Fruit fly (Drosophila melanogaster) whole organism, larva: ENCODE results near the gene CG4424.

ENCODE experiments used
- noc ChIP-seq: fragments of 200-800 bp; sonication (Bioruptor generic); optimal IDR thresholded peaks from 3 replicates; lab custom pipeline; 2019; ENCODE audit warnings: missing biosample characterization, mild to moderate bottlenecking, missing genetic modification characterization, moderate library complexity

CG4424 gene

dm6 chr3R:20027841-20028240 is at the start of gene CG4424, which contains the start of gene CG4854:
Gene CG4424 (minus strand): TSS chr3R:20028040.
Gene CG4854 (plus strand): TSS chr3R:20028058.
- no peak for TF ChIP-seq noc (tag; lab: Kevin White, UChicago)

dm6 chr3R:20066435-20066834 is 38.6 kb upstream of the CG4424 start:
- no peak for TF ChIP-seq noc (tag; lab: Kevin White, UChicago)

DNA sequence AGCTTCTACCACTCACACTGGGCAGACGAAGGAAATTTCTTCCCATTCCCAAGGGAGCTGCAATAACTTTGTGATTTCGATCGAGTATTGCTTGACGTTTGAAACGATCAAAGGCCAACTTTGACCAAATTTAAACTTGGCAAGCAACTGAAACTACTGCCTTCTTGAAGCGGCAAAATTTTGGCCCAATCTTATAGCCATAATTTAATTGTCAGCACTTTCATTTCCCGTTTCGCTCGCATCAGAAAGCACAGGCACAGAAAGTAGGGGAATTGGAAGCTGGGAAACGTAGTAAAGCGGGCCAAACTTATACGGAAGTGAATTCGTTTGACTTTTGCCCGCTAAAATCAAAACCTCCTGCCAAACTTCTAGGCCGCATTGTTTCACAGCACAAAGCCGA is 31.8 kb upstream of the CG4424 start, which contains the start of gene CG4390:
Gene CG4390, minus strand, starts transcription at position 101 of the 400 bp plus-strand sequence.
- no peak for TF ChIP-seq noc (tag; lab: Kevin White, UChicago)

DNA sequence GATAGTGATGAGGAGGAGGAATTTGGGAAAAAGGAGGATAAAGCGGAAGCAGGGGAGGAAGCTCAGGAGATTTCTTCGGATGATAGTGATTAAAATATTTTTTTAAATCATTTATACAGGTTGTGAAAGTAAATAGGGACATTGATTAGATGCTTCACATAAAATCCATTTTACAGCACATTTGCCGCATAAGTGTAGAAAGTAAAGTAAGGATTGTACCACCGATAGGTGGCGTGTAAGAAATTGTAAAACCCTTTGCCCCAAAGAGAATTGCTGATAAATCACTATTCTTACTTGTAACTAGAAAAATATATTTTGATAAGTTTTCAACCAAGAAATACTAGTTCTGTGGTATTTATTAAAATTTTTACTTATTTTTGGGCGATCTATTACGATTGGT is 31.1 kb upstream of the CG4424 start:
- TF ChIP-seq noc (tag; lab: Kevin White, UChicago), result no peak

DNA sequence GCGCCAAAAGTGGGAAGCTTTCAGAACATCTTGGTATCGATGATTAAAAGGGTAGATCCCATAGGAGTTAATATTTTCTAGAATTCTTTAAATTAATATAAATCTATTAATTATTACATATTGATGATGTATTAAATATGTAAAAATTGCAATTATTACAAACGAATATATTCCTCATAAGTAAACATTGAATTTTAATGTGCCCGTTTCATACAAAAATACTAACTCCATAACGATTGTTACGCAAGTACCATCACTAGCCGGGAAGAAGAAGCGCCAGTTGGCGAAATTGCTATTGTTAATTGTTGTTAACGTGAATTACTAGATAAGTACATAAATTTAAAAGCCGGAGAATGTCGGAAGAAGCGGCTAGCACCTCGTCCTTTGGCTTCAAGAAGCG is 29.7 kb upstream of the CG4424 start, which contains the start of gene mdlc:
Gene mdlc, plus strand, starts transcription at position 248 of the 400 bp plus-strand sequence.
- TF ChIP-seq noc (tag; lab: Kevin White, UChicago), result no peak

DNA sequence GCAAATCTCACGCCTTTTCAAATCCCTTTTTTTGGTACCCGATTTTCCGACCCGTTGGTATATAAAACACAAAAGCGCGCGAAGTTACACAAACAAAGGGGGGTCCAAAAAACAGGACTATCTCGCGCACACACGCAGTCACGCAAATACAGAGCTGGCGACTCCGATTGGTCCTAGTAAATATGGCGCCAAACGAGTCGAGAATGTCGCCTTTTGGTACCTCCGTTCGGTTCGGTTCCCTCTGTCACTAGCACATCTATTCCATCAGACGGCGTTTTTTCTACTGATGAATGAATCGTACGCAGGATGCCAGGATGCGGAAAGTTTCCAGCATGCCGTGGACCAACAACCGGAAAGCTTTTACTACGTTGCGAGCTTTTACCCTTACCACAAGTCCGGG is 28.0 kb upstream of the CG4424 start, which contains the start of gene CG17193:
Gene CG17193, minus strand, starts transcription at position 289 of the 400 bp plus-strand sequence.
- TF ChIP-seq noc (tag; lab: Kevin White, UChicago), result no peak

dm6 chr3R:20042457-20042856 is 14.6 kb upstream of the CG4424 start, which contains the start of the genes CG33934 and Indy-2:
Gene CG33934 (plus strand): TSS chr3R:20042757.
Gene Indy-2 (plus strand): TSS chr3R:20042757.
- TF ChIP-seq noc (tag; lab: Kevin White, UChicago), result no peak

dm6 chr3R:20035887-20036286 is 8.0 kb upstream of the CG4424 start, which contains the start of gene Regnase-1:
Gene Regnase-1 (minus strand): TSS chr3R:20036056.
- TF ChIP-seq noc (tag; lab: Kevin White, UChicago), result peak; percentile 68

DNA sequence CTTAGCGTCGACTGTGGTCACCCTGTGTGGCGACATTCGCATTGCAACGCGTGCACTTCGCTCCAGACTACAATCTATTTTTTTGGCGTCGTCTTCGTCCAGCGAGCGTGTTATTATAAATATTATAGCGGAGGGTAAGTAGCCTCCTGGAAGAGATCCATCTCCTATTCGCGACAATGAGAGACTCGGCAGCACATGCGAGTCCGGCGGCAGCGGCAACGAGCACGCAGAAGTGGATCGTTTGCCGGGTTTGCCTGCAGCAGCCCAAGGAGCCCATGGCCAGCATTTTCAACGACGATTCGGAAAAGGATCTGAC is 3.9 kb upstream of the CG4424 start, which contains the start of gene idc:
Gene idc, plus strand, starts transcription at position 60 of the 316 bp plus-strand sequence.
- TF ChIP-seq noc (tag; lab: Kevin White, UChicago), result no peak

DNA sequence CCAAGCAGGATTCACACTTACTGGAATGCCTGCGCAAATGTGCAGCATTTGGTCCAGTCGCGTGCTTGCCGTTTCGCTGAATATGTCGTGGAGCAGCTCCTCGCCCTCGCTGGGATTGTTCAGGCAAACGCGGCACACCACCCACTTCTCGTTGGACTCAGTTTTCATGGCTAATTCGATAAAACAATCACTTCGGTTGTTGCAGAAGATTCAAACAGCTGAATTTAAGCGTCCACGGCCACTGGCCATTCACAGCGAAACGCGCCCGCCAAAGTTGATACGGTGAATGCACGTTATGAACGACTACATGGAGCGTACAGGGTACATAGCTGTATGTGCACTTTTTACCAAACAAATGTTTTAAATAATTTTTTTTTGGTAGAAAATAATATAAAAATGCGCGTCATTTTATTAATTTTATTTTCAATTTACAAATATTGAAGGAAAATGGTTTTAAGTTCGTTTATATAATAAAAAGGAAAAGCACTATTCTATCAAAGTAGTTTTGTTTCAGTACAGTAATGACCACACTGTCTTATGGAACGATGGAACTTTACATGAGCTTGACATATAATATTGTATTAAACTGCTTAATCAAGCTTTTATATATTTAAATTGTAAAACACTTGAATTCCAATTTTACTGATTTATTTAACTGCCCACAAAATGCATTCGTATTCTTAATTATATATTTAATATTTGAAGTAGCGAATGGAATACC is 3.4 kb upstream of the CG4424 start, which contains the start of gene trem:
Gene trem, minus strand, starts transcription at position 267 of the 721 bp plus-strand sequence.
- TF ChIP-seq noc (tag; lab: Kevin White, UChicago), result peak; percentile 75

DNA sequence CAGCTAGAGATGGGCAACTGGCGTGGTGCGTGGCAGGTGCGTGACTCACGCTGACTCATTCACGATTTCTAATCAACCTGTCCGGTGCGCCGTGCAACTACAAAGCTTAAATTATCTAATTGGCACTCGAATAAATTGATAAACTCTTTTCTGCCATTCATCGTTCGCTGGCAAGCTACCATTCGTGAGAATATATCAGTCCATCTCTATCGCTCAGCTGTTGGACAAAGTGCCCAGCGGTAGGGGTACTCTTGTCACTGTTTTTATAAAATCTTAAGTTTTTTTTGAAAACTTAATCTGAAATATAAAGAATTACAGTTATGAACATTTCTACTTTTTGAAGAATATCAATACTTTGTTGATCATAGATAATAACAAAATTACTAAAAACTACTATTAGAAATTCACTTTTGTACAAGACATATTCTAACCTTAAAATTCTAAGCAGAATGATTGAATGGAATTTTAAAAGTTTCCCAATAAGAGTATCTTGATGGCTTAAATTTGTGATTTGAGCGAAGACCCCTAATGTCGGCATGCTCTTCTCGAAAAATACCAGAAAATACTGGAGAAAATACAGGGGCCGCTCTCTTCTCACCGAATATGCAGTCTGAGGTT is 6.6 kb downstream of the CG4424 start, which contains the start of the genes PIG-L and psidin:
Gene PIG-L, minus strand, starts transcription at position 187 of the 618 bp plus-strand sequence.
Gene psidin, plus strand, starts transcription at position 553 of the 618 bp plus-strand sequence.
- TF ChIP-seq noc (tag; lab: Kevin White, UChicago), result no peak

DNA sequence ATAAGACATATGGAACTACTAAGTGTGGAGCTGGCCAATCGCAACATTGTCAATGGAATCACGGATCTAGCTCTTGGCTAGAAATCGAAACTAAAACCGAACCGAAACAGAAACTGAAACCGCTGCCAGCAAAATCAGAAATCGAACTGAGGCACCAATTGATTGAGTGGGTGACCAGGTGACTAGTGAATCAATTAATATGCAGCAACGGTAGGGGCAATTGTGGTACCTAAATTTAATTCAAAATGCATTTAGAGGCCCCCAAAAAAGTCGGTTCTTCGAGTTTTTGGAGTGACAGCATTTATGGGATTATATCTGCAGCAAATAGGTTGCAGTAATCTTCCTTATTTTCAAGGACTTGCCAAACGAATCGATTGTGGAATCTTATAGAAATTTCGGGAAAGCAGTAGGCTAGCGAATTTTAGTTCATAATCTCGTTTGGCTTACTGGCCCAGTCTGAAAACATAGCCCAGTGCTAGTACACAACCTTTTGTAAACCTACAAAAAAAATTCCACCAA is 14.4 kb downstream of the CG4424 start, which contains the start of the genes CG17190 and CG4836:
Gene CG17190, minus strand, starts transcription at position 101 of the 519 bp plus-strand sequence.
Gene CG4836, plus strand, starts transcription at position 469 of the 519 bp plus-strand sequence.
- TF ChIP-seq noc (tag; lab: Kevin White, UChicago), result no peak

DNA sequence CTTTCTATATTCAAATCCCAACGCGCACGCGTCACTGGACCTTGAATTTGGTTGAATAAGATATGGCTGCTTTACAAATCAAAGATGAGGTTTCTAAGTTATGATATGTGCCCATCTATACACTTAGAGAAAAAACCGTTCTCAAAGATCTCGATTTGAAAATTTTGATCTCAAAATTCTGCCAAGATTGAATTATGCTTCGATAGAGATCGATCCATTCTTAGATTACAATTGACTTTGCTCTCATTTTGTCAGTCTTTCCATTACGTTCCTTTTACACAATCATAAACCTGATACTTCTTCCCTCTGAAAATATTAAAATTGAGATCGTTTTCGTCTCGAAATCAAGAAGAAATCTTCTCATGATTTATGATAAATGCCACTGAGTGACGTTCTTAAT is 15.2 kb downstream of the CG4424 start:
- no peak for TF ChIP-seq noc (tag; lab: Kevin White, UChicago)

DNA sequence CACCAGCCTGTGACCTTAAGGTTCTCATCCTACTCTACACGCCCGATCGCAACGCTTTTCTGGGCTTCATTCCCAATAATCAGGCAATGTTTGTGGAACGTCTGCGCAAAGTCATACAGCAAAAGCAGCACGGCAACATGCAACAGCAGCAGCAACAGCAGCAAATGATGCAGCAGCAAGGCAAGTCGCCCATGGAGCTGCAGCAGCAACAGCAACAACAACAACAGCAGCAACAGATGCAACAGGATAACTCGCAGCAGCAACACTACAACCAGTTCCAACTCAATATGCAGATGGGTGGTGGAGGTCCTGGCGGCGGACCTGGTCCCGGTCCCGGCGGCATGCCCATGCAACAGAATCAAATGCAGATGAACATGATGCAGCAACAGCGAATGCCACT is 16.9 kb downstream of the CG4424 start:
- TF ChIP-seq noc (tag; lab: Kevin White, UChicago), result no peak

- TF ChIP-seq noc (tag; lab: Kevin White, UChicago), result peak; percentile 61
Measured at dm6 chr3R:20008372-20009051, 19.3 kb downstream of the CG4424 start, which contains the start of the genes Hs6st and MED25. Gene Hs6st (minus strand): TSS chr3R:20008512. Gene MED25 (plus strand): TSS chr3R:20008947.
